Worm (Caenorhabditis elegans): Measurements from ENCODE around the gene T01B11.1.
A peak's percentile ranks its signal among the peaks of the same experiment; 100 is the strongest.
"Not testable (repeated sequence)": the region's sequence is repeated elsewhere in the genome, so short reads cannot be mapped to it uniquely, and the experiment has no call there.

ce11 chrIV:8412538-8412937 lies 34.5 kb upstream of the T01B11.1 start:
- not testable (repeated sequence) for TF ChIP-seq B0310.2 (tag; optimal IDR thresholded peaks at IDR 0.05); ama-1 (optimal IDR thresholded peaks at IDR 0.05); ceh-36 (tag; optimal IDR thresholded peaks at IDR 0.05); tra-4 (tag; optimal IDR thresholded peaks at IDR 0.05); ets-7 (tag; optimal IDR thresholded peaks at IDR 0.05); F13C5.2 (tag; optimal IDR thresholded peaks at IDR 0.05); hmbx-1 (tag; optimal IDR thresholded peaks at IDR 0.05)
- TF ChIP-seq scrt-1 (GFP tag; IDR thresholded peaks at IDR 0.05) = peak; percentile 74
- TF ChIP-seq flt-1 (GFP tag; IDR thresholded peaks at IDR 0.05) = peak; percentile 69
- peak; percentile 66 for TF ChIP-seq tbx-11 (GFP tag; IDR thresholded peaks at IDR 0.05)
